Worm (Caenorhabditis elegans): Measurements from ENCODE around the gene Y43E12A.2.

ce11 chrIV:10990699-10991098, 8.8 kb downstream of the Y43E12A.2 start, which contains the start of gene F13H10.5:
- no peak for TF ChIP-seq ref-1 (GFP tag; conservative IDR thresholded peaks at IDR 0.05)
- no peak for TF ChIP-seq cog-1 (tag; optimal IDR thresholded peaks at IDR 0.05)

Data from whole organism, midembryonic.